Fruit fly (Drosophila melanogaster): Measurements from ENCODE around the gene CG17283.

dm6 chr3R:17385329-17386019, 22.2 kb upstream of the CG17283 start:
- TF ChIP-seq fru (GFP tag; optimal IDR thresholded peaks at IDR 0.05) (peak; percentile 64), h (GFP tag; optimal IDR thresholded peaks at IDR 0.05) (peak; percentile 69), usp (GFP tag; optimal IDR thresholded peaks at IDR 0.05) (no peak)
